Worm (Caenorhabditis elegans) whole organism, L4/young adult: ENCODE results near the gene nhr-84.
"Not testable (repeated sequence)": the region's sequence is repeated elsewhere in the genome, so short reads cannot be mapped to it uniquely, and the experiment has no call there.

Experiments used
- W03F9.2 ChIP-seq: fragments of 150-350 bp; optimal IDR thresholded peaks from 2 replicates; lab custom pipeline; 2014; ENCODE audit warnings: missing biosample characterization, missing genetic modification characterization
- dao-5 ChIP-seq: sonication (generic microtip); optimal IDR thresholded peaks from 2 replicates; lab custom pipeline; 2016; ENCODE audit warnings: missing genotype, missing genetic modification characterization, moderate library complexity, missing compliant biosample characterization
- him-1 ChIP-seq: sonication (generic microtip); optimal IDR thresholded peaks from 2 replicates; lab custom pipeline; 2016; ENCODE audit warnings: missing genotype, missing genetic modification reagents, missing genetic modification characterization, missing compliant biosample characterization

Gene nhr-84

ce11 chrV:15879508-15879907 lies at the start of gene nhr-84:
nhr-84 (minus strand) TSS chrV:15879608.
- TF ChIP-seq him-1 (tag; lab: Kevin White, UChicago) (no peak), W03F9.2 (tag; lab: Kevin White, UChicago) (no peak), dao-5 (no peak)

ce11 chrV:15928325-15928724 lies 48.9 kb upstream of the nhr-84 start, which contains the start of gene pzf-1:
pzf-1 (minus strand) TSS chrV:15928425.
- TF ChIP-seq W03F9.2 (tag; lab: Kevin White, UChicago) (no peak), him-1 (tag; lab: Kevin White, UChicago) (no peak), dao-5 (no peak)

ce11 chrV:15924307-15924706 lies 44.9 kb upstream of the nhr-84 start, which contains the start of gene nhr-108:
nhr-108 (minus strand) TSS chrV:15924472.
- TF ChIP-seq him-1 (tag; lab: Kevin White, UChicago): no peak
- no peak for TF ChIP-seq W03F9.2 (tag; lab: Kevin White, UChicago)
- TF ChIP-seq dao-5: no peak

ce11 chrV:15922979-15923378 lies 43.6 kb upstream of the nhr-84 start, which contains the start of gene F35E8.13:
F35E8.13 (plus strand) TSS chrV:15923279.
- TF ChIP-seq dao-5: no peak

- TF ChIP-seq dao-5: no peak
- TF ChIP-seq him-1 (tag; lab: Kevin White, UChicago): no peak
- TF ChIP-seq W03F9.2 (tag; lab: Kevin White, UChicago): no peak
Measured at ce11 chrV:15921102-15921501, 41.7 kb upstream of the nhr-84 start, which contains the start of gene cdr-1. cdr-1 (plus strand) TSS chrV:15921309.

ce11 chrV:15920273-15920672 lies 40.9 kb upstream of the nhr-84 start, which contains the start of gene F35E8.10:
F35E8.10 (minus strand) TSS chrV:15920373.
- TF ChIP-seq him-1 (tag; lab: Kevin White, UChicago) (no peak), dao-5 (no peak), W03F9.2 (tag; lab: Kevin White, UChicago) (no peak)

ce11 chrV:15917458-15917857 lies 38.0 kb upstream of the nhr-84 start, which contains the start of gene F35E8.9:
F35E8.9 (minus strand) TSS chrV:15917558.
- TF ChIP-seq W03F9.2 (tag; lab: Kevin White, UChicago): no peak
- TF ChIP-seq dao-5: no peak
- TF ChIP-seq him-1 (tag; lab: Kevin White, UChicago): no peak

ce11 chrV:15915919-15916318 lies 36.5 kb upstream of the nhr-84 start, which contains the start of gene gst-38:
gst-38 (minus strand) TSS chrV:15916070.
- TF ChIP-seq W03F9.2 (tag; lab: Kevin White, UChicago) (no peak), him-1 (tag; lab: Kevin White, UChicago) (no peak), dao-5 (no peak)

- no peak for TF ChIP-seq him-1 (tag; lab: Kevin White, UChicago)
- no peak for TF ChIP-seq W03F9.2 (tag; lab: Kevin White, UChicago)
- no peak for TF ChIP-seq dao-5
Measured at ce11 chrV:15915307-15915706, 35.9 kb upstream of the nhr-84 start.

- TF ChIP-seq W03F9.2 (tag; lab: Kevin White, UChicago) (no peak), him-1 (tag; lab: Kevin White, UChicago) (no peak), dao-5 (no peak)
Measured at ce11 chrV:15914774-15915173, 35.4 kb upstream of the nhr-84 start.

- TF ChIP-seq W03F9.2 (tag; lab: Kevin White, UChicago): no peak
- TF ChIP-seq him-1 (tag; lab: Kevin White, UChicago): no peak
- TF ChIP-seq dao-5: no peak
Measured at ce11 chrV:15913714-15914113, 34.3 kb upstream of the nhr-84 start, which contains the start of gene F35E8.7. F35E8.7 (plus strand) TSS chrV:15914014.

- TF ChIP-seq W03F9.2 (tag; lab: Kevin White, UChicago) (no peak), him-1 (tag; lab: Kevin White, UChicago) (no peak), dao-5 (no peak)
Measured at ce11 chrV:15912677-15913076, 33.3 kb upstream of the nhr-84 start.

- no peak for TF ChIP-seq dao-5
- TF ChIP-seq W03F9.2 (tag; lab: Kevin White, UChicago): no peak
- TF ChIP-seq him-1 (tag; lab: Kevin White, UChicago): no peak
Measured at ce11 chrV:15911848-15912247, 32.4 kb upstream of the nhr-84 start, which contains the start of gene F35E8.6. F35E8.6 (plus strand) TSS chrV:15912148.

ce11 chrV:15905530-15905929 lies 26.1 kb upstream of the nhr-84 start, which contains the start of the genes F35E8.1 and F35E8.2:
F35E8.1 (minus strand) TSS chrV:15905630.
F35E8.2 (plus strand) TSS chrV:15905661.
- TF ChIP-seq W03F9.2 (tag; lab: Kevin White, UChicago); him-1 (tag; lab: Kevin White, UChicago); dao-5: not testable (repeated sequence)

- TF ChIP-seq him-1 (tag; lab: Kevin White, UChicago): no peak
Measured at ce11 chrV:15900564-15900963, 21.2 kb upstream of the nhr-84 start.
